Worm (Caenorhabditis elegans) whole organism, young adult: ENCODE measurements around the gene ZK856.11.

Experiments used
- C06A6.2 ChIP-seq: fragments of 200-800 bp; sonication (Bioruptor generic); conservative IDR thresholded peaks from 2 replicates; pipeline ENCODE4 v1.3.6; 2022; ENCODE audit warnings: missing genetic modification characterization, missing compliant biosample characterization
- D2030.7 ChIP-seq: fragments of 200-800 bp; sonication (Bioruptor generic); IDR thresholded peaks from 2 replicates; pipeline ENCODE4 v1.3.6; 2022; ENCODE audit warnings: missing genetic modification reagents, missing genetic modification characterization, missing compliant biosample characterization
- F22D6.2 ChIP-seq: sonication (generic microtip); optimal IDR thresholded peaks from 2 replicates; lab custom pipeline; 2016; ENCODE audit warnings: mild to moderate bottlenecking, missing genetic modification characterization, missing compliant biosample characterization
- F33H1.4 ChIP-seq: fragments of 200-800 bp; sonication (Bioruptor generic); IDR thresholded peaks from 2 replicates; pipeline ENCODE4 v1.3.6; 2022; ENCODE audit warnings: missing genetic modification reagents, missing genetic modification characterization, missing compliant biosample characterization
- F57A8.1 ChIP-seq: fragments of 200-800 bp; sonication (Bioruptor generic); optimal IDR thresholded peaks from 2 replicates; lab custom pipeline; 2018; ENCODE audit warnings: mild to moderate bottlenecking, missing genetic modification characterization, moderate library complexity, missing compliant biosample characterization
- F57C9.4 ChIP-seq: sonication (generic microtip); optimal IDR thresholded peaks from 2 replicates; lab custom pipeline; 2017; ENCODE audit warnings: mild to moderate bottlenecking, missing genetic modification characterization, missing compliant biosample characterization
- K12H6.12 ChIP-seq: fragments of 200-800 bp; sonication (Bioruptor generic); optimal IDR thresholded peaks from 2 replicates; lab custom pipeline; 2018; ENCODE audit warnings: mild to moderate bottlenecking, missing genetic modification characterization, missing compliant biosample characterization
- T26A5.8 ChIP-seq: sonication (generic microtip); optimal IDR thresholded peaks from 2 replicates; lab custom pipeline; 2016; ENCODE audit warnings: missing genetic modification characterization, missing compliant biosample characterization
- athp-1 ChIP-seq: sonication (generic microtip); optimal IDR thresholded peaks from 2 replicates; lab custom pipeline; 2017; ENCODE audit warnings: mild to moderate bottlenecking, missing genetic modification characterization, missing compliant biosample characterization
- bed-1 ChIP-seq: fragments of 200-800 bp; sonication (Bioruptor generic); IDR thresholded peaks from 2 replicates; pipeline ENCODE4 v1.3.6; 2022; ENCODE audit warnings: missing genetic modification reagents, missing genetic modification characterization, missing compliant biosample characterization
- bed-2 ChIP-seq: fragments of 200-800 bp; sonication (Bioruptor generic); IDR thresholded peaks from 2 replicates; pipeline ENCODE4 v1.3.6; 2022; ENCODE audit warnings: missing genetic modification reagents, missing genetic modification characterization, missing compliant biosample characterization
- cebp-2 ChIP-seq: fragments of 200-800 bp; sonication (Bioruptor generic); IDR thresholded peaks from 2 replicates; pipeline ENCODE4 v1.3.6; 2022; ENCODE audit warnings: missing genetic modification characterization, missing compliant biosample characterization
- chd-7 ChIP-seq: sonication (generic microtip); optimal IDR thresholded peaks from 2 replicates; lab custom pipeline; 2016; ENCODE audit warnings: mild to moderate bottlenecking, missing genetic modification characterization, moderate library complexity, missing compliant biosample characterization
- dox-1 ChIP-seq: fragments of 200-800 bp; sonication (Bioruptor generic); IDR thresholded peaks from 2 replicates; pipeline ENCODE4 v1.3.6; 2022; ENCODE audit warnings: missing genetic modification reagents, missing genetic modification characterization, missing compliant biosample characterization
- efl-1 ChIP-seq: fragments of 150-350 bp; optimal IDR thresholded peaks from 2 replicates; lab custom pipeline; 2014; ENCODE audit warnings: missing biosample characterization, missing genetic modification reagents, missing genetic modification characterization
- hrde-1 ChIP-seq: sonication (generic microtip); optimal IDR thresholded peaks from 2 replicates; lab custom pipeline; 2016; ENCODE audit warnings: missing genetic modification characterization, mild to moderate bottlenecking, missing compliant biosample characterization, moderate library complexity, missing genotype, missing genetic modification reagents, borderline replicate concordance
- hsf-1 ChIP-seq: fragments of 200-800 bp; sonication (Bioruptor generic); IDR thresholded peaks from 2 replicates; pipeline ENCODE4 v1.3.6; 2022; ENCODE audit warnings: missing genetic modification reagents, missing genetic modification characterization, missing compliant biosample characterization
- lsl-1 ChIP-seq: fragments of 200-800 bp; sonication (Bioruptor generic); optimal IDR thresholded peaks from 2 replicates; lab custom pipeline; 2018; ENCODE audit warnings: mild to moderate bottlenecking, missing genetic modification characterization, moderate library complexity, missing compliant biosample characterization
- madf-6 ChIP-seq: fragments of 200-800 bp; sonication (Bioruptor generic); IDR thresholded peaks from 2 replicates; pipeline ENCODE4 v1.3.6; 2022; ENCODE audit warnings: missing genetic modification reagents, missing genetic modification characterization, missing compliant biosample characterization
- mes-4 ChIP-seq: sonication (generic microtip); optimal IDR thresholded peaks from 2 replicates; lab custom pipeline; 2016; ENCODE audit warnings: missing genotype, missing genetic modification characterization, missing compliant biosample characterization
- nfya-1 ChIP-seq: sonication (generic microtip); optimal IDR thresholded peaks from 2 replicates; lab custom pipeline; 2017; ENCODE audit warnings: antibody characterized with exemption, missing compliant biosample characterization, missing genetic modification characterization, borderline replicate concordance; ENCODE audit not compliant: insufficient read depth
- nfyb-1 ChIP-seq: fragments of 200-800 bp; sonication (Bioruptor generic); IDR thresholded peaks from 2 replicates; pipeline ENCODE4 v1.3.6; 2022; ENCODE audit warnings: missing genetic modification reagents, missing genetic modification characterization, missing compliant biosample characterization
- nhr-90 ChIP-seq: sonication (generic microtip); optimal IDR thresholded peaks from 2 replicates; lab custom pipeline; 2016; ENCODE audit warnings: missing genotype, mild to moderate bottlenecking, missing genetic modification characterization, missing compliant biosample characterization
- pbrm-1 ChIP-seq: fragments of 200-800 bp; sonication (Bioruptor generic); IDR thresholded peaks from 2 replicates; pipeline ENCODE4 v1.3.6; 2022; ENCODE audit warnings: missing genetic modification reagents, missing genetic modification characterization, missing compliant biosample characterization
- rcor-1 ChIP-seq: fragments of 200-800 bp; sonication (Bioruptor generic); IDR thresholded peaks from 2 replicates; pipeline ENCODE4 v1.3.6; 2022; ENCODE audit warnings: missing genetic modification reagents, missing genetic modification characterization, missing compliant biosample characterization
- sea-2 ChIP-seq: fragments of 200-800 bp; sonication (Bioruptor generic); IDR thresholded peaks from 2 replicates; pipeline ENCODE4 v1.3.6; 2022; ENCODE audit warnings: missing genetic modification characterization, missing compliant biosample characterization
- tbx-9 ChIP-seq: sonication (generic microtip); optimal IDR thresholded peaks from 2 replicates; lab custom pipeline; 2016; ENCODE audit warnings: borderline replicate concordance, missing genetic modification characterization, inconsistent platforms, missing compliant biosample characterization
- unc-130 ChIP-seq: sonication (generic microtip); optimal IDR thresholded peaks from 2 replicates; lab custom pipeline; 2016; ENCODE audit warnings: missing genetic modification reagents, missing genetic modification characterization, missing compliant biosample characterization
- zfh-2 ChIP-seq: fragments of 200-800 bp; sonication (Bioruptor generic); conservative IDR thresholded peaks from 2 replicates; pipeline ENCODE4 v1.3.6; 2022; ENCODE audit warnings: missing genetic modification reagents, missing genetic modification characterization, missing compliant biosample characterization
- zim-3 ChIP-seq: sonication (generic microtip); optimal IDR thresholded peaks from 2 replicates; lab custom pipeline; 2017; ENCODE audit warnings: mild to moderate bottlenecking, missing genetic modification characterization, moderate library complexity, missing compliant biosample characterization
- ztf-18 ChIP-seq: sonication (generic microtip); optimal IDR thresholded peaks from 2 replicates; lab custom pipeline; 2016; ENCODE audit warnings: missing genotype, mild to moderate bottlenecking, missing genetic modification characterization, missing compliant biosample characterization
- ztf-22 ChIP-seq: fragments of 200-800 bp; sonication (Bioruptor generic); optimal IDR thresholded peaks from 2 replicates; lab custom pipeline; 2018; ENCODE audit warnings: mild to moderate bottlenecking, missing genetic modification characterization, moderate library complexity, missing compliant biosample characterization
- ztf-28 ChIP-seq: fragments of 200-800 bp; sonication (Bioruptor generic); IDR thresholded peaks from 2 replicates; pipeline ENCODE4 v1.3.6; 2022; ENCODE audit warnings: missing genetic modification reagents, missing genetic modification characterization, missing compliant biosample characterization

Gene ZK856.11

DNA sequence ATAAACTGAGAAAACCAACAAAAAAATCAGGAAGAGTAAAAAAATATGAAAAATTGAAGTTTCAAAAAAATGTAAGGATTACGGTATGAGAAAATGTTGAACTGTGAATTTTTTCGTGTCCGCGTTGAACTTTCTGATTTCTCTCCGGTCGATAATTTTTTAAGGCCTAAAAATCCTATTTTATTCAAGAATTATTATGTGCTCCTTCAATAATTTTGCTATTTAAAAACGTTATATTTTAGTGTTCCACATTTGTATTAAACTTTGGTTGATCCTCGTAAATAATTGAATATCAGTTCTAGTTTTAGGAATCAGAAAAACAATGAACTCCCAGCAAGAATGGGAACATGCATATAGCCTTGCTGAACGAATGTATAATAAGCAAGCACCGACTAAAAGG is 7.9 kb upstream of the ZK856.11 start, which contains the start of gene hpo-40:
hpo-40 (plus strand) TSS at position 301 of the 400 bp plus-strand sequence.
- TF ChIP-seq F33H1.4 (GFP tag; lab: Robert Waterston, UW) (no peak), cebp-2 (GFP tag; lab: Robert Waterston, UW) (no peak), K12H6.12 (tag; lab: Kevin White, UChicago) (no peak), chd-7 (tag; lab: Kevin White, UChicago) (no peak), D2030.7 (GFP tag; lab: Robert Waterston, UW) (no peak), hsf-1 (no peak), lsl-1 (GFP tag; lab: Kevin White, UChicago) (peak; percentile 34), zim-3 (tag; lab: Kevin White, UChicago) (no peak), F22D6.2 (tag; lab: Kevin White, UChicago) (no peak)

DNA sequence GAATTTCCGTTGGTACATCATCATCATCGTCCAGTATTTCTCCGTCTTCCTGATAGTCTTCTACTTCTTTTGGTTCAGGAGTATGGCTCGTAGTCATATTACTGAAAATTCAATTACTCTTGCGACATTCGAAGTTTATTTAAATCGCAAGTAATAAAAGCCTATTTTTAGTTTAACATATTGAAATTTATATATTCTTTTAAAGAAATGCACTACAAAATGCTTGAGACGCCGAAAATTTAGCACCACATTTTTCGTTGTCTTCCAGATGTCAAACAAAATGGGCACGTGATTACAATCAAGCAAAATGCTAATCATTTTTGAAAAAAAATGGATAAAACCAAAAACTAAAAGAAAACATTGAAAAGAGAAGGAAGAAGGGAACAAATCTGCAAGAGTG is 7.3 kb upstream of the ZK856.11 start, which contains the start of gene zhit-3:
zhit-3 (minus strand) TSS at position 101 of the 400 bp plus-strand sequence.
- TF ChIP-seq bed-2 (GFP tag; lab: Robert Waterston, UW) (no peak), ztf-28 (GFP tag; lab: Robert Waterston, UW) (no peak), athp-1 (no peak), ztf-22 (GFP tag; lab: Kevin White, UChicago) (no peak), tbx-9 (tag; lab: Kevin White, UChicago) (no peak), nfya-1 (tag; lab: Kevin White, UChicago) (no peak), madf-6 (no peak), ztf-18 (tag; lab: Kevin White, UChicago) (no peak), pbrm-1 (GFP tag; lab: Robert Waterston, UW) (no peak), C06A6.2 (no peak), T26A5.8 (tag; lab: Kevin White, UChicago) (no peak), cebp-2 (GFP tag; lab: Robert Waterston, UW) (no peak), efl-1 (no peak), zim-3 (tag; lab: Kevin White, UChicago) (no peak), unc-130 (no peak)

DNA sequence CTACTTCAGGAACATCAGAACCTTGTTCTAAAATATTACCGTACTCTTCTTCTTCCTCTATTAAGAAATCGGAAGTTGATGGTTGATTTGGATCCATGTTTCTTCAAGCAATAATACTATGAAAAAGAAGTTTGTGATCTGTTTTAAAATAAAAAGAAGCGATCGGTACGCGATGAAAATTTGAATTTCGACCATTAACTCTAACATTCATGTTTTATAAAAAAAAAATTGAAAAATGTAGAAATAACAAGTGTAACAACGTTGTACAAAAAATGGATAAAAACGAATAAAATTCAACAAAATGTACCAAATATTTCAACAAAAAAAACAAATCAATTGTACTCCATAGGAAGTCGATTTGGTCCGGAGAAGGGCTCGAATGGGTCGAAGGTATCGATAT is 5.5 kb upstream of the ZK856.11 start, which contains the start of gene tftc-3:
tftc-3 (minus strand) TSS at position 101 of the 400 bp plus-strand sequence.
- TF ChIP-seq dox-1 (GFP tag; lab: Robert Waterston, UW), result no peak
- TF ChIP-seq unc-130, result no peak
- no peak for TF ChIP-seq mes-4
- TF ChIP-seq F57C9.4 (tag; lab: Kevin White, UChicago), result no peak
- no peak for TF ChIP-seq sea-2
- no peak for TF ChIP-seq bed-1 (GFP tag; lab: Robert Waterston, UW)

DNA sequence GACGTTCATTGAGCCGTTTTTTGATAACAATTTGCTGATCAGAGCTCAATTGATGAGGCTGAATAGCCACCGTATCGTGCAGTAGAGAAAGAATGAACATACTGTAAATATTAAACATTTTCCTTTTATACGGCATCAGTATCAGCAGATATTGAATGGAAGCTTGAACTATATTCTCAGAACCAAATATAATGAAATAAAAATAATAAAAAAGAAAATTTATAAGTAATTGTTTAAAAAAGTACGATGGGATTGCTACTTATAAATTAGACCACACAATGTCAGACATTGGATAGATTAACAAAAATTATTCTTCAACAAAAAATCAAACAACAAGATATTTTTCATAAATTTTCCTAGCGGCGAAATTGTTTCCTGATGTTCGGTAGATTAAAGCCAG is 1.8 kb upstream of the ZK856.11 start, which contains the start of gene rpc-25:
rpc-25 (minus strand) TSS at position 101 of the 400 bp plus-strand sequence.
- TF ChIP-seq madf-6 (0 out of 2 replicates have a peak, but pooled peaks have one; percentile 24), F57A8.1 (GFP tag; lab: Kevin White, UChicago) (no peak), hrde-1 (tag; lab: Kevin White, UChicago) (peak; percentile 19), rcor-1 (no peak)

DNA sequence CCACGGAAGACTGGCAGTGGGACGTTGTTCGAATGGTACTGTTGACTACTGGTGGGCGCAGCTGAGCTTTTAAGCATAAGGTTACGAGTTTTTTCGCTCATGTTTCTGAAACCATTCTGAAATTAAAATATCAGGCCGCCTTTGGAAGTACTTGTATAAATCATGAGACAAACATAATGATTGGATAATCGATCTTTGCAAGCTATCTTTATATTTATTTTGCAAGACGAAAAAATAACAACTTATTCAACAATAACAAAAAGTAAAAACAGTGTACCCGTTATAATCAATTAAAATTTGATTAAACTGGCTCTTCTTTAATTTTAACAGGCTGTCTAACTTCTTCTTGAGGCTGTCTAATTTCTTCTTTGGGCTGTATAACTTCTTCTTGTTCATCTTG is 745 bp upstream of the ZK856.11 start, which contains the start of gene ZK856.16:
ZK856.16 (minus strand) TSS at position 101 of the 400 bp plus-strand sequence.
- TF ChIP-seq tbx-9 (tag; lab: Kevin White, UChicago) (no peak), zfh-2 (GFP tag; lab: Robert Waterston, UW) (no peak), nhr-90 (no peak), nfyb-1 (GFP tag; lab: Robert Waterston, UW) (no peak), F22D6.2 (tag; lab: Kevin White, UChicago) (no peak)
